Fruit fly (Drosophila melanogaster) S2 (cell line): ENCODE measurements around the gene CG33995.

Experiments used
- CG8478 ChIP-seq: fragments of >200 bp; optimal IDR thresholded peaks from 2 replicates; lab custom pipeline; 2018
- CTCF ChIP-seq, 2 experiments: fragments of >200 bp; optimal IDR thresholded peaks; 2 replicates each; lab custom pipeline; 2018

- TF ChIP-seq CTCF (optimal IDR thresholded peaks at IDR 0.05; lab: Kevin White, UChicago) (no peak), CG8478 (lab: Kevin White, UChicago) (no peak)
These were observed 40.2 kb upstream of the CG33995 start for dm6 chr2L:5002711-5003402.
